Fruit fly (Drosophila melanogaster) whole organism, embryonic: Measurements from ENCODE around the gene DNAlig4.
A peak's percentile ranks its signal among the peaks of the same experiment; 100 is the strongest.

Experiments
- Atf3 ChIP-seq: fragments of 200-800 bp; sonication (Bioruptor generic); optimal IDR thresholded peaks from 3 replicates; lab custom pipeline; 2016; ENCODE audit warnings: missing biosample characterization, missing genetic modification characterization
- BtbVII ChIP-seq: fragments of 200-800 bp; sonication (Bioruptor generic); optimal IDR thresholded peaks from 3 replicates; lab custom pipeline; 2017; ENCODE audit warnings: missing biosample characterization, mild to moderate bottlenecking, missing genetic modification characterization
- C15 ChIP-seq: fragments of 200-800 bp; sonication (Bioruptor generic); IDR thresholded peaks from 3 replicates; pipeline ENCODE4 v1.3.6; 2022; ENCODE audit warnings: missing biosample characterization, missing genetic modification characterization
- CG10321 ChIP-seq: fragments of 200-800 bp; sonication (Bioruptor generic); IDR thresholded peaks from 2 replicates; pipeline ENCODE4 v1.3.6; 2022; ENCODE audit warnings: missing biosample characterization, missing genetic modification characterization
- CG10565 ChIP-seq: fragments of 200-800 bp; sonication (Bioruptor generic); optimal IDR thresholded peaks from 3 replicates; lab custom pipeline; 2016; ENCODE audit warnings: missing biosample characterization, mild to moderate bottlenecking, missing genetic modification characterization
- CG11695 ChIP-seq: fragments of 200-800 bp; sonication (Bioruptor generic); IDR thresholded peaks from 3 replicates; pipeline ENCODE4 v1.3.6; 2022; ENCODE audit warnings: missing biosample characterization, missing genetic modification characterization
- CG12219 ChIP-seq: fragments of 200-800 bp; sonication (Bioruptor generic); optimal IDR thresholded peaks from 3 replicates; lab custom pipeline; 2018; ENCODE audit warnings: missing biosample characterization, mild to moderate bottlenecking, missing genetic modification characterization
- CG13296 ChIP-seq: fragments of 200-800 bp; sonication (Bioruptor generic); optimal IDR thresholded peaks from 3 replicates; lab custom pipeline; 2018; ENCODE audit warnings: missing biosample characterization, mild to moderate bottlenecking, missing genetic modification characterization
- CG14860 ChIP-seq: fragments of 200-800 bp; sonication (Bioruptor generic); IDR thresholded peaks from 3 replicates; pipeline ENCODE4 v1.3.6; 2022; ENCODE audit warnings: missing biosample characterization, missing genetic modification characterization; ENCODE audit not compliant: partially characterized antibody
- CG15011 ChIP-seq: fragments of 200-800 bp; sonication (Bioruptor generic); optimal IDR thresholded peaks from 3 replicates; lab custom pipeline; 2018; ENCODE audit warnings: missing biosample characterization, mild to moderate bottlenecking, missing genetic modification characterization
- CG1603 ChIP-seq: fragments of 200-800 bp; sonication (Bioruptor generic); optimal IDR thresholded peaks from 2 replicates; lab custom pipeline; 2019; ENCODE audit warnings: missing biosample characterization, mild to moderate bottlenecking, missing genetic modification characterization, moderate library complexity
- CG16863 ChIP-seq: fragments of 200-800 bp; sonication (Bioruptor generic); optimal IDR thresholded peaks from 3 replicates; lab custom pipeline; 2016; ENCODE audit warnings: missing biosample characterization, missing genetic modification characterization
- CG17359 ChIP-seq: fragments of 200-800 bp; sonication (Bioruptor generic); optimal IDR thresholded peaks from 3 replicates; lab custom pipeline; 2018; ENCODE audit warnings: missing biosample characterization, mild to moderate bottlenecking, missing genetic modification characterization, moderate library complexity
- CG17829 ChIP-seq: fragments of 200-800 bp; optimal IDR thresholded peaks from 2 replicates; lab custom pipeline; 2019; ENCODE audit warnings: missing biosample characterization, mild to moderate bottlenecking, missing genetic modification characterization, moderate library complexity
- CG32772 ChIP-seq: fragments of 200-800 bp; sonication (Bioruptor generic); IDR thresholded peaks from 2 replicates; pipeline ENCODE4 v1.3.6; 2022; ENCODE audit warnings: missing biosample characterization, missing genetic modification characterization
- CG42726 ChIP-seq: fragments of 200-800 bp; sonication (Bioruptor generic); IDR thresholded peaks from 2 replicates; pipeline ENCODE4 v1.3.6; 2022; ENCODE audit warnings: missing biosample characterization, missing genetic modification characterization; ENCODE audit not compliant: partially characterized antibody
- CG6272 ChIP-seq: fragments of 200-800 bp; sonication (Bioruptor generic); IDR thresholded peaks from 2 replicates; pipeline ENCODE4 v1.3.6; 2022; ENCODE audit warnings: missing biosample characterization, missing genetic modification characterization
- CG6654 ChIP-seq: fragments of 200-800 bp; sonication (Bioruptor generic); optimal IDR thresholded peaks from 2 replicates; lab custom pipeline; 2017; ENCODE audit warnings: missing biosample characterization, mild to moderate bottlenecking, missing genetic modification characterization
- CG6683 ChIP-seq: fragments of 200-800 bp; sonication (Bioruptor generic); optimal IDR thresholded peaks from 2 replicates; lab custom pipeline; 2017; ENCODE audit warnings: missing biosample characterization, mild to moderate bottlenecking, missing genetic modification characterization, missing genetic modification reagents
- CG7372 ChIP-seq: fragments of 200-800 bp; sonication (Bioruptor generic); IDR thresholded peaks from 2 replicates; pipeline ENCODE4 v1.3.6; 2022; ENCODE audit warnings: missing biosample characterization, missing genetic modification characterization
- CG8281 ChIP-seq: fragments of 200-800 bp; sonication (Bioruptor generic); optimal IDR thresholded peaks from 2 replicates; lab custom pipeline; 2018; ENCODE audit warnings: missing biosample characterization, mild to moderate bottlenecking, missing genetic modification characterization, moderate library complexity
- CG9932 ChIP-seq: fragments of 200-800 bp; sonication (Bioruptor generic); IDR thresholded peaks from 2 replicates; pipeline ENCODE4 v1.3.6; 2022; ENCODE audit warnings: missing biosample characterization, missing genetic modification characterization
- CkIIα-i1 ChIP-seq: fragments of 200-800 bp; sonication (Bioruptor generic); IDR thresholded peaks from 2 replicates; pipeline ENCODE4 v1.3.6; 2022; ENCODE audit warnings: missing biosample characterization, missing genetic modification characterization
- Dbx ChIP-seq: fragments of 200-800 bp; sonication (Bioruptor generic); IDR thresholded peaks from 3 replicates; pipeline ENCODE4 v1.3.6; 2022; ENCODE audit warnings: missing biosample characterization, missing genetic modification characterization
- Dfd ChIP-seq, 2 experiments: fragments of >200 bp; optimal IDR thresholded peaks; 2 replicates each; lab custom pipeline; 2017; ENCODE audit warnings: missing biosample characterization in 2 of 2, missing genetic modification characterization in 2 of 2
- H2.0 ChIP-seq: fragments of 200-800 bp; sonication (Bioruptor generic); IDR thresholded peaks from 2 replicates; pipeline ENCODE4 v1.3.6; 2022; ENCODE audit warnings: missing biosample characterization, missing genetic modification characterization
- HLH4C ChIP-seq: fragments of 200-800 bp; sonication (Bioruptor generic); IDR thresholded peaks from 3 replicates; pipeline ENCODE4 v1.3.6; 2022; ENCODE audit warnings: missing biosample characterization, missing genetic modification characterization; ENCODE audit not compliant: partially characterized antibody
- HLHmδ ChIP-seq: fragments of 200-800 bp; sonication (Bioruptor generic); optimal IDR thresholded peaks from 2 replicates; lab custom pipeline; 2018; ENCODE audit warnings: missing biosample characterization, mild to moderate bottlenecking, missing genetic modification characterization, moderate library complexity
- Hand ChIP-seq: fragments of 200-800 bp; sonication (Bioruptor generic); optimal IDR thresholded peaks from 2 replicates; lab custom pipeline; 2017; ENCODE audit warnings: mild to moderate bottlenecking, missing biosample characterization, missing genetic modification reagents, missing genetic modification characterization
- NFAT ChIP-seq: fragments of 200-800 bp; sonication (Bioruptor generic); IDR thresholded peaks from 2 replicates; pipeline ENCODE4 v1.3.6; 2022; ENCODE audit warnings: missing biosample characterization, missing genetic modification characterization
- Six4 ChIP-seq: fragments of 200-800 bp; sonication (Bioruptor generic); optimal IDR thresholded peaks from 2 replicates; lab custom pipeline; 2016; ENCODE audit warnings: missing biosample characterization, missing genetic modification characterization
- Sox100B ChIP-seq: fragments of 200-800 bp; sonication (Bioruptor generic); optimal IDR thresholded peaks from 3 replicates; lab custom pipeline; 2018; ENCODE audit warnings: missing biosample characterization, mild to moderate bottlenecking, missing genetic modification characterization
- Taf1 ChIP-seq: fragments of 200-800 bp; sonication (Bioruptor generic); IDR thresholded peaks from 2 replicates; pipeline ENCODE4 v1.3.6; 2022; ENCODE audit warnings: missing biosample characterization, missing genetic modification characterization
- bab2 ChIP-seq: fragments of 200-800 bp; sonication (Bioruptor generic); optimal IDR thresholded peaks from 2 replicates; lab custom pipeline; 2016; ENCODE audit warnings: missing biosample characterization, missing genetic modification characterization
- br ChIP-seq: fragments of >200 bp; optimal IDR thresholded peaks from 2 replicates; lab custom pipeline; 2017
- cas ChIP-seq: fragments of 200-800 bp; sonication (Bioruptor generic); IDR thresholded peaks from 2 replicates; pipeline ENCODE4 v1.3.6; 2022; ENCODE audit warnings: missing biosample characterization, missing genetic modification characterization
- da ChIP-seq: fragments of 200-800 bp; sonication (Bioruptor generic); optimal IDR thresholded peaks from 2 replicates; lab custom pipeline; 2016; ENCODE audit warnings: missing biosample characterization, missing genetic modification characterization
- dan ChIP-seq: fragments of 200-800 bp; sonication (Bioruptor generic); IDR thresholded peaks from 2 replicates; pipeline ENCODE4 v1.3.6; 2022; ENCODE audit warnings: missing biosample characterization, missing genetic modification characterization
- dysf ChIP-seq: fragments of 200-800 bp; sonication (Bioruptor generic); IDR thresholded peaks from 3 replicates; pipeline ENCODE4 v1.3.6; 2022; ENCODE audit warnings: missing biosample characterization, missing genetic modification characterization
- ewg ChIP-seq: fragments of 200-800 bp; sonication (Bioruptor generic); optimal IDR thresholded peaks from 3 replicates; lab custom pipeline; 2017; ENCODE audit warnings: mild to moderate bottlenecking, missing biosample characterization, missing genetic modification reagents, missing genetic modification characterization
- otp ChIP-seq: fragments of 200-800 bp; sonication (Bioruptor generic); IDR thresholded peaks from 3 replicates; pipeline ENCODE4, ENCODE4 v1.3.6; 2022; ENCODE audit warnings: missing biosample characterization, missing genetic modification characterization
- pb ChIP-seq: fragments of 200-800 bp; sonication (Bioruptor generic); optimal IDR thresholded peaks from 3 replicates; lab custom pipeline; 2016; ENCODE audit warnings: missing biosample characterization, missing genetic modification characterization
- repo ChIP-seq: fragments of 200-800 bp; sonication (Bioruptor generic); optimal IDR thresholded peaks from 2 replicates; lab custom pipeline; 2016; ENCODE audit warnings: missing biosample characterization, missing genetic modification characterization
- row ChIP-seq: fragments of 200-800 bp; sonication (Bioruptor generic); IDR thresholded peaks from 3 replicates; pipeline ENCODE4 v1.3.6; 2022; ENCODE audit warnings: missing biosample characterization, missing genetic modification characterization
- sens-2 ChIP-seq: fragments of 200-800 bp; sonication (Bioruptor generic); IDR thresholded peaks from 2 replicates; pipeline ENCODE4 v1.3.6; 2022; ENCODE audit warnings: missing biosample characterization, missing genetic modification characterization
- shn ChIP-seq: fragments of 200-800 bp; sonication (Bioruptor generic); optimal IDR thresholded peaks from 3 replicates; lab custom pipeline; 2016; ENCODE audit warnings: missing biosample characterization, missing genetic modification characterization
- sqz ChIP-seq: fragments of 200-800 bp; sonication (Bioruptor generic); optimal IDR thresholded peaks from 3 replicates; lab custom pipeline; 2018; ENCODE audit warnings: missing biosample characterization, mild to moderate bottlenecking, missing genetic modification characterization
- tgo ChIP-seq: fragments of 200-800 bp; sonication (Bioruptor generic); IDR thresholded peaks from 3 replicates; pipeline ENCODE4 v1.3.6; 2022; ENCODE audit warnings: missing biosample characterization, missing genetic modification characterization
- tin ChIP-seq: fragments of 200-800 bp; sonication (Bioruptor generic); optimal IDR thresholded peaks from 3 replicates; lab custom pipeline; 2016; ENCODE audit warnings: missing biosample characterization, missing genetic modification characterization
- tx ChIP-seq: fragments of 200-800 bp; sonication (Bioruptor generic); optimal IDR thresholded peaks from 2 replicates; lab custom pipeline; 2016; ENCODE audit warnings: missing biosample characterization, missing genetic modification characterization
- zen ChIP-seq: fragments of 200-800 bp; sonication (Bioruptor generic); optimal IDR thresholded peaks from 3 replicates; lab custom pipeline; 2018; ENCODE audit warnings: missing biosample characterization, mild to moderate bottlenecking, missing genetic modification characterization, moderate library complexity
- zf30C ChIP-seq: fragments of 200-800 bp; sonication (Bioruptor generic); optimal IDR thresholded peaks from 3 replicates; lab custom pipeline; 2018; ENCODE audit warnings: missing biosample characterization, mild to moderate bottlenecking, missing genetic modification characterization

DNAlig4 gene

DNA sequence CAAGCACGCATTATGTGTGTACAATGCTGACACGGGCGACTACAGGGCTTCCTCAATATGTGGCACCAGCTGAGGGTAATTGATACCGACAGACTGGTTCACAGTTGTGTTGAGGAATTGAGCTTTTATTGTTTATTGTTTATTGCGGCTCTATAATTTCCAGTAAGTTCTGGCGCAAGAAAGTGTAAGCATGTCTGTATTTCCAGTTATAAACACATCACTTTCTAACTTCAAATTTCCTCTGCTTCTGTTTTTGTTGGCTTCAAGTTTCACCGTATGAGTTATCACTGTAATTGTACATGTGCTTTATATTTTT, 41.1 kb downstream of the DNAlig4 start (continued):
- TF ChIP-seq CG10565 (GFP tag; lab: Kevin White, UChicago) (no peak), CG16863 (GFP tag; lab: Kevin White, UChicago) (peak; percentile 72), CG12219 (GFP tag; lab: Kevin White, UChicago) (peak; percentile 72), CG7372 (peak; percentile 72), tin (GFP tag; lab: Kevin White, UChicago) (peak; percentile 73), row (peak; percentile 37; the same call in 2 of the 3 replicates), tx (GFP tag; lab: Kevin White, UChicago) (peak; percentile 73), zf30C (no peak), sens-2 (GFP tag; lab: Robert Waterston, UW) (no peak), Dfd (GFP tag; optimal IDR thresholded peaks at IDR 0.05; lab: Kevin White, UChicago) (no peak), otp (0 out of 3 replicates have a peak, but pooled peaks have one; percentile 50), repo (GFP tag; lab: Kevin White, UChicago) (peak; percentile 25), CG42726 (GFP tag; lab: Robert Waterston, UW) (no peak), CG11695 (peak; percentile 78), sqz (GFP tag; lab: Kevin White, UChicago) (peak; percentile 83), Atf3 (peak; percentile 52), HLH4C (GFP tag; lab: Robert Waterston, UW) (no peak), CG10321 (GFP tag; lab: Robert Waterston, UW) (no peak), CG14860 (GFP tag; lab: Robert Waterston, UW) (no peak), CG13296 (peak; percentile 82), Dbx (peak; percentile 65; the same call in 2 of the 3 replicates), dan (no peak), CG6272 (GFP tag; lab: Robert Waterston, UW) (peak; percentile 63), H2.0 (GFP tag; lab: Robert Waterston, UW) (peak; percentile 39; the same call in 1 of the 2 replicates), HLHmδ (GFP tag; lab: Kevin White, UChicago) (peak; percentile 4), CG17359 (tag; lab: Kevin White, UChicago) (peak; percentile 75), CG1603 (tag; lab: Kevin White, UChicago) (peak; percentile 37), Taf1 (GFP tag; lab: Robert Waterston, UW) (peak; percentile 49; the same call in 1 of the 2 replicates), CG15011 (GFP tag; lab: Kevin White, UChicago) (peak; percentile 13), dysf (peak; percentile 91), pb (GFP tag; lab: Kevin White, UChicago) (peak; percentile 66), CG9932 (GFP tag; lab: Robert Waterston, UW) (peak; percentile 87), br (lab: Kevin White, UChicago) (no peak), bab2 (GFP tag; lab: Kevin White, UChicago) (peak; percentile 77), zen (tag; lab: Kevin White, UChicago) (peak; percentile 9), CG32772 (peak; percentile 71), cas (GFP tag; lab: Robert Waterston, UW) (no peak), CG6654 (GFP tag; lab: Kevin White, UChicago) (peak; percentile 0), CG6683 (GFP tag; lab: Kevin White, UChicago) (peak; percentile 46), BtbVII (GFP tag; lab: Kevin White, UChicago) (peak; percentile 72), CG17829 (tag; lab: Kevin White, UChicago) (peak; percentile 54), da (peak; percentile 23), ewg (GFP tag; lab: Kevin White, UChicago) (no peak), Hand (GFP tag; lab: Kevin White, UChicago) (peak; percentile 79), C15 (GFP tag; lab: Robert Waterston, UW) (peak; percentile 57; the same call in 1 of the 3 replicates), Sox100B (peak; percentile 63), shn (GFP tag; lab: Kevin White, UChicago) (peak; percentile 84), NFAT (GFP tag; lab: Robert Waterston, UW) (peak; percentile 93), CG8281 (tag; lab: Kevin White, UChicago) (peak; percentile 56), tgo (GFP tag; lab: Robert Waterston, UW) (peak; percentile 81), CkIIα-i1 (GFP tag; lab: Robert Waterston, UW) (no peak), Six4 (peak; percentile 49)
